Fruit fly (Drosophila melanogaster): ENCODE data around the gene nAChRbeta2.

dm6 chr3R:24564191-24564798 lies 49.4 kb upstream of the nAChRbeta2 start:
- TF ChIP-seq pan (optimal IDR thresholded peaks at IDR 0.05) (no peak), EcR (GFP tag; optimal IDR thresholded peaks at IDR 0.05) (no peak), psq (optimal IDR thresholded peaks at IDR 0.05) (no peak), Dll (optimal IDR thresholded peaks at IDR 0.05) (no peak), usp (GFP tag; optimal IDR thresholded peaks at IDR 0.05) (no peak), CG8478 (optimal IDR thresholded peaks at IDR 0.05) (no peak)

All from whole organism.